Fruit fly (Drosophila melanogaster) whole organism, prepupa: ENCODE data around the gene CG32564.

ENCODE experiments used
- Blimp-1 ChIP-seq: fragments of 200-800 bp; sonication (Bioruptor generic); optimal IDR thresholded peaks from 3 replicates; lab custom pipeline; 2017; ENCODE audit warnings: missing biosample characterization, missing genetic modification characterization, mild to moderate bottlenecking, moderate library complexity, missing genetic modification reagents
- CG10631 ChIP-seq: fragments of 200-800 bp; sonication (Bioruptor generic); optimal IDR thresholded peaks from 2 replicates; lab custom pipeline; 2016; ENCODE audit warnings: missing biosample characterization, missing genetic modification characterization
- CG10669 ChIP-seq: fragments of 200-800 bp; sonication (Bioruptor generic); optimal IDR thresholded peaks from 3 replicates; lab custom pipeline; 2018; ENCODE audit warnings: missing biosample characterization, mild to moderate bottlenecking, missing genetic modification characterization, moderate library complexity
- CG11294 ChIP-seq: fragments of 200-800 bp; sonication (Bioruptor generic); IDR thresholded peaks from 2 replicates; pipeline ENCODE4 v1.3.6; 2022; ENCODE audit warnings: missing biosample characterization, missing genetic modification characterization
- CG11762 ChIP-seq: fragments of 200-800 bp; sonication (Bioruptor generic); optimal IDR thresholded peaks from 3 replicates; lab custom pipeline; 2016; ENCODE audit warnings: missing biosample characterization, missing genetic modification characterization; ENCODE audit not compliant: insufficient read depth
- CG11902 ChIP-seq: fragments of 200-800 bp; sonication (Bioruptor generic); optimal IDR thresholded peaks from 3 replicates; lab custom pipeline; 2016; ENCODE audit warnings: missing biosample characterization, missing genetic modification characterization
- CG15336 ChIP-seq: fragments of 200-800 bp; sonication (Bioruptor generic); IDR thresholded peaks from 2 replicates; pipeline ENCODE4 v1.3.6; 2022; ENCODE audit warnings: missing biosample characterization, missing genetic modification characterization
- CG31627 ChIP-seq: fragments of 200-800 bp; sonication (Bioruptor generic); optimal IDR thresholded peaks from 3 replicates; lab custom pipeline; 2016; ENCODE audit warnings: missing biosample characterization, missing genetic modification characterization
- CG32006 ChIP-seq: fragments of 200-800 bp; sonication (Bioruptor generic); optimal IDR thresholded peaks from 3 replicates; lab custom pipeline; 2017; ENCODE audit warnings: missing biosample characterization, mild to moderate bottlenecking, missing genetic modification characterization
- CG3919 ChIP-seq: fragments of 200-800 bp; sonication (Bioruptor generic); optimal IDR thresholded peaks from 3 replicates; lab custom pipeline; 2016; ENCODE audit warnings: missing biosample characterization, missing genetic modification characterization
- CG4318 ChIP-seq: fragments of 200-800 bp; sonication (Bioruptor generic); optimal IDR thresholded peaks from 3 replicates; lab custom pipeline; 2017; ENCODE audit warnings: missing biosample characterization, mild to moderate bottlenecking, missing genetic modification characterization
- CG6163 ChIP-seq: fragments of 200-800 bp; sonication (Bioruptor generic); IDR thresholded peaks from 3 replicates; pipeline ENCODE4 v1.3.6; 2022; ENCODE audit warnings: missing biosample characterization, missing genetic modification characterization
- CG6808 ChIP-seq: fragments of 200-800 bp; sonication (Bioruptor generic); optimal IDR thresholded peaks from 3 replicates; lab custom pipeline; 2017; ENCODE audit warnings: missing biosample characterization, missing genetic modification characterization, mild to moderate bottlenecking, moderate library complexity, missing genetic modification reagents
- CG6854 ChIP-seq: fragments of 200-800 bp; sonication (Bioruptor generic); optimal IDR thresholded peaks from 2 replicates; lab custom pipeline; 2017; ENCODE audit warnings: missing biosample characterization, mild to moderate bottlenecking, missing genetic modification characterization
- CG7368 ChIP-seq: fragments of 200-800 bp; sonication (Bioruptor generic); optimal IDR thresholded peaks from 3 replicates; lab custom pipeline; 2016; ENCODE audit warnings: missing biosample characterization, missing genetic modification characterization
- CG8119 ChIP-seq: fragments of 200-800 bp; sonication (Bioruptor generic); IDR thresholded peaks from 3 replicates; pipeline ENCODE4 v1.3.6; 2022; ENCODE audit warnings: missing biosample characterization, missing genetic modification characterization
- CG8632 ChIP-seq: fragments of 200-800 bp; sonication (Bioruptor generic); optimal IDR thresholded peaks from 3 replicates; lab custom pipeline; 2016; ENCODE audit warnings: missing biosample characterization, missing genetic modification characterization
- CG9139 ChIP-seq: fragments of 200-800 bp; sonication (Bioruptor generic); optimal IDR thresholded peaks from 3 replicates; lab custom pipeline; 2017; ENCODE audit warnings: missing biosample characterization, mild to moderate bottlenecking, missing genetic modification characterization
- Eip75B ChIP-seq: fragments of 200-800 bp; sonication (Bioruptor generic); optimal IDR thresholded peaks from 3 replicates; lab custom pipeline; 2016; ENCODE audit warnings: missing biosample characterization, missing genetic modification characterization
- Ets21C ChIP-seq: fragments of 200-800 bp; sonication (Bioruptor generic); optimal IDR thresholded peaks from 3 replicates; lab custom pipeline; 2016; ENCODE audit warnings: missing biosample characterization, missing genetic modification characterization
- Gug ChIP-seq: fragments of 200-800 bp; sonication (Bioruptor generic); IDR thresholded peaks from 2 replicates; pipeline ENCODE4 v1.3.6; 2022; ENCODE audit warnings: missing biosample characterization, missing genetic modification characterization
- Hr38 ChIP-seq: sonication (Bioruptor generic); optimal IDR thresholded peaks from 2 replicates; lab custom pipeline; 2016; ENCODE audit warnings: missing biosample characterization, missing genetic modification characterization
- Hr39 ChIP-seq: fragments of 200-800 bp; sonication (Bioruptor generic); optimal IDR thresholded peaks from 2 replicates; lab custom pipeline; 2016; ENCODE audit warnings: missing biosample characterization, missing genetic modification characterization
- Lpt ChIP-seq: fragments of 200-800 bp; sonication (Bioruptor generic); optimal IDR thresholded peaks from 3 replicates; lab custom pipeline; 2016; ENCODE audit warnings: missing biosample characterization, missing genetic modification characterization
- Met ChIP-seq: fragments of 200-800 bp; sonication (Bioruptor generic); optimal IDR thresholded peaks from 3 replicates; lab custom pipeline; 2016; ENCODE audit warnings: missing biosample characterization, missing genetic modification characterization
- Smox ChIP-seq: fragments of 200-800 bp; sonication (Bioruptor generic); optimal IDR thresholded peaks from 3 replicates; lab custom pipeline; 2016; ENCODE audit warnings: missing biosample characterization, missing genetic modification characterization
- Sox102F ChIP-seq: fragments of 200-800 bp; sonication (Bioruptor generic); optimal IDR thresholded peaks from 2 replicates; lab custom pipeline; 2016; ENCODE audit warnings: missing biosample characterization, mild to moderate bottlenecking, missing genetic modification characterization
- Sox14 ChIP-seq: fragments of 200-800 bp; sonication (Bioruptor generic); optimal IDR thresholded peaks from 3 replicates; lab custom pipeline; 2016; ENCODE audit warnings: missing biosample characterization, missing genetic modification characterization
- Sox15 ChIP-seq: fragments of 200-800 bp; sonication (Bioruptor generic); optimal IDR thresholded peaks from 3 replicates; lab custom pipeline; 2016; ENCODE audit warnings: missing biosample characterization, missing genetic modification characterization
- achi ChIP-seq: fragments of 200-800 bp; sonication (Bioruptor generic); optimal IDR thresholded peaks from 3 replicates; lab custom pipeline; 2016; ENCODE audit warnings: missing biosample characterization, missing genetic modification characterization
- acj6 ChIP-seq: fragments of 200-800 bp; sonication (Bioruptor generic); optimal IDR thresholded peaks from 3 replicates; lab custom pipeline; 2016; ENCODE audit warnings: missing biosample characterization, missing genetic modification characterization
- cyc ChIP-seq: fragments of 200-800 bp; sonication (Bioruptor generic); optimal IDR thresholded peaks from 3 replicates; lab custom pipeline; 2016; ENCODE audit warnings: missing biosample characterization, missing genetic modification characterization
- dac ChIP-seq: fragments of 200-800 bp; sonication (Bioruptor generic); optimal IDR thresholded peaks from 2 replicates; lab custom pipeline; 2017; ENCODE audit warnings: missing biosample characterization, mild to moderate bottlenecking, missing genetic modification characterization
- eg ChIP-seq: fragments of 200-800 bp; sonication (Bioruptor generic); IDR thresholded peaks from 3 replicates; pipeline ENCODE4 v1.3.6; 2022; ENCODE audit warnings: missing biosample characterization, missing genetic modification characterization
- esn ChIP-seq: fragments of 200-800 bp; sonication (Bioruptor generic); optimal IDR thresholded peaks from 2 replicates; lab custom pipeline; 2016; ENCODE audit warnings: missing biosample characterization, mild to moderate bottlenecking, missing genetic modification characterization, moderate library complexity
- fd85E ChIP-seq: fragments of 200-800 bp; sonication (Bioruptor generic); optimal IDR thresholded peaks from 3 replicates; lab custom pipeline; 2016; ENCODE audit warnings: missing biosample characterization, missing genetic modification characterization
- lz ChIP-seq: fragments of 200-800 bp; sonication (Bioruptor generic); optimal IDR thresholded peaks from 3 replicates; lab custom pipeline; 2016; ENCODE audit warnings: missing biosample characterization, missing genetic modification characterization
- net ChIP-seq: fragments of 200-800 bp; sonication (Bioruptor generic); optimal IDR thresholded peaks from 3 replicates; lab custom pipeline; 2016; ENCODE audit warnings: missing biosample characterization, missing genetic modification characterization
- pdm3 ChIP-seq: fragments of 200-800 bp; sonication (Bioruptor generic); optimal IDR thresholded peaks from 3 replicates; lab custom pipeline; 2016; ENCODE audit warnings: missing biosample characterization, missing genetic modification characterization
- spab ChIP-seq: fragments of 200-800 bp; sonication (Bioruptor generic); optimal IDR thresholded peaks from 2 replicates; lab custom pipeline; 2017; ENCODE audit warnings: missing biosample characterization, mild to moderate bottlenecking, missing genetic modification characterization, missing genetic modification reagents
- ss ChIP-seq, 2 experiments: fragments of 200-800 bp; sonication (Bioruptor generic); optimal IDR thresholded peaks; 2 replicates in 1 of 2; 3 replicates in 1 of 2; lab custom pipeline; 2017 to 2018; ENCODE audit warnings: mild to moderate bottlenecking in 2 of 2, missing biosample characterization in 2 of 2, missing genetic modification characterization in 2 of 2, moderate library complexity in 1 of 2
- svp ChIP-seq: fragments of 200-800 bp; sonication (Bioruptor generic); peaks from one replicate; lab custom pipeline; 2016; ENCODE audit warnings: missing biosample characterization, missing genetic modification characterization
- topi ChIP-seq: fragments of 200-800 bp; sonication (Bioruptor generic); optimal IDR thresholded peaks from 3 replicates; lab custom pipeline; 2016; ENCODE audit warnings: missing biosample characterization, missing genetic modification characterization
- vri ChIP-seq: fragments of 200-800 bp; sonication (Bioruptor generic); optimal IDR thresholded peaks from 3 replicates; lab custom pipeline; 2016; ENCODE audit warnings: missing biosample characterization, mild to moderate bottlenecking, missing genetic modification characterization

Gene CG32564

dm6 chrX:17178484-17178921 is 27.7 kb upstream of the CG32564 start (continued):
- TF ChIP-seq Sox14 (GFP tag; lab: Kevin White, UChicago) (peak; percentile 37), CG6808 (GFP tag; lab: Kevin White, UChicago) (peak; percentile 96), CG15336 (GFP tag; lab: Robert Waterston, UW) (peak; percentile 100), CG6854 (GFP tag; lab: Kevin White, UChicago) (peak; percentile 97), CG8119 (GFP tag; lab: Robert Waterston, UW) (0 out of 3 replicates have a peak, but pooled peaks have one; percentile 15), cyc (GFP tag; lab: Kevin White, UChicago) (peak; percentile 98), Sox102F (GFP tag; lab: Kevin White, UChicago) (no peak), topi (GFP tag; lab: Kevin White, UChicago) (peak; percentile 99), Eip75B (GFP tag; lab: Kevin White, UChicago) (peak; percentile 98), Met (GFP tag; lab: Kevin White, UChicago) (peak; percentile 42), CG9139 (GFP tag; lab: Kevin White, UChicago) (peak; percentile 95), CG11294 (GFP tag; lab: Robert Waterston, UW) (peak; percentile 98), Lpt (GFP tag; lab: Kevin White, UChicago) (no peak), spab (peak; percentile 95), lz (GFP tag; lab: Kevin White, UChicago) (peak; percentile 90), Sox15 (GFP tag; lab: Kevin White, UChicago) (peak; percentile 84), CG10669 (peak; percentile 97)
- TF ChIP-seq, all 60 proteins: peak for 49

- TF ChIP-seq fd85E (GFP tag; lab: Kevin White, UChicago) (no peak), CG4318 (GFP tag; lab: Kevin White, UChicago) (no peak), svp (no peak), Blimp-1 (GFP tag; lab: Kevin White, UChicago) (no peak), CG31627 (GFP tag; lab: Kevin White, UChicago) (no peak)
- TF ChIP-seq, all 60 proteins: peak for 0
Measured at dm6 chrX:17180523-17180922, 25.7 kb upstream of the CG32564 start.

- TF ChIP-seq achi (GFP tag; lab: Kevin White, UChicago) (peak; percentile 37), net (peak; percentile 12), CG6854 (GFP tag; lab: Kevin White, UChicago) (no peak), CG8632 (GFP tag; lab: Kevin White, UChicago) (peak; percentile 58), CG6808 (GFP tag; lab: Kevin White, UChicago) (no peak), acj6 (GFP tag; lab: Kevin White, UChicago) (peak; percentile 34), svp (peak; percentile 69), Blimp-1 (GFP tag; lab: Kevin White, UChicago) (peak; percentile 46), CG7368 (GFP tag; lab: Kevin White, UChicago) (no peak), vri (GFP tag; lab: Kevin White, UChicago) (peak; percentile 37), esn (GFP tag; lab: Kevin White, UChicago) (peak; percentile 48), ss (GFP tag; optimal IDR thresholded peaks at IDR 0.05; lab: Kevin White, UChicago) (no peak), CG6163 (GFP tag; lab: Robert Waterston, UW) (0 out of 3 replicates have a peak, but pooled peaks have one; percentile 21), CG31627 (GFP tag; lab: Kevin White, UChicago) (no peak), Hr39 (GFP tag; lab: Kevin White, UChicago) (no peak), Sox15 (GFP tag; lab: Kevin White, UChicago) (no peak), topi (GFP tag; lab: Kevin White, UChicago) (peak; percentile 16), CG3919 (GFP tag; lab: Kevin White, UChicago) (peak; percentile 23), eg (GFP tag; lab: Robert Waterston, UW) (no peak), CG11902 (GFP tag; lab: Kevin White, UChicago) (no peak), dac (no peak), Smox (peak; percentile 33), Hr38 (GFP tag; lab: Kevin White, UChicago) (no peak), pdm3 (GFP tag; lab: Kevin White, UChicago) (no peak), lz (GFP tag; lab: Kevin White, UChicago) (no peak), Sox14 (GFP tag; lab: Kevin White, UChicago) (no peak), CG11762 (GFP tag; lab: Kevin White, UChicago) (no peak), Ets21C (no peak), Gug (GFP tag; lab: Robert Waterston, UW) (no peak), CG8119 (GFP tag; lab: Robert Waterston, UW) (peak; percentile 50; the same call in 2 of the 3 replicates), CG32006 (peak; percentile 53), CG10631 (GFP tag; lab: Kevin White, UChicago) (peak; percentile 11), CG4318 (GFP tag; lab: Kevin White, UChicago) (no peak)
Measured at dm6 chrX:17181264-17182198, 24.7 kb upstream of the CG32564 start.
